Fruit fly (Drosophila melanogaster) whole organism, prepupa: Measurements from ENCODE around the gene Cp19.

ENCODE experiments used
- CG3919 ChIP-seq: fragments of 200-800 bp; sonication (Bioruptor generic); optimal IDR thresholded peaks from 3 replicates; lab custom pipeline; 2016; ENCODE audit warnings: missing biosample characterization, missing genetic modification characterization
- Lpt ChIP-seq: fragments of 200-800 bp; sonication (Bioruptor generic); optimal IDR thresholded peaks from 3 replicates; lab custom pipeline; 2016; ENCODE audit warnings: missing biosample characterization, missing genetic modification characterization

DNA sequence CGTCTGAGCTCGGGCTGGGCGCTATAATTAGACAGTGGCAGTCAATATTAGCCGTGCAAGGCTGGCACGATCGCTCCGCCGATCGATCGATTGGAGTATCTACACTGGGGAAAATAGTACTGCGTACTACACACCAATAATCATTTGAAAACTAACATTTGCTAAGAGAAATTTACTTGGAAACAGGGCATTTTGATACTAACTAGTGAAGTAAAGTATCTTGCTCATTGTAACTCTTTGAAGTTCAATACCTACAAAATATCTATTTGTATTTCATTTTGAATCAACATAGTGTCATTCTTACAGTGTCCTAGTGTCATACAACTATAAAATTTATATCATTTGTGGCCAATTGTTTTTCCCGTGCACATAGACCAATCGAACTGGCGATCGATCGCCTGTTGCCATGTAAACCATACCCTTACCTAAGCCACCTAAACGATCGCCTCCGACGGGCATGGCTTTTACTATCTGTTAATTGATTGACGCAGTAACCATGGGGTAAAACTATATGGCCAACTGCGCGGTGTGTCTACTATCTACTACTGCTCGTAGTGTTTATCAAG is 28.9 kb upstream of the Cp19 start:
- TF ChIP-seq Lpt (peak; percentile 38), CG3919 (peak; percentile 61)
